Fruit fly (Drosophila melanogaster): ENCODE measurements around the gene to.
A peak's percentile ranks its signal among the peaks of the same experiment; 100 is the strongest.

The to gene

dm6 chr3R:25258628-25259240, 18.8 kb downstream of the to start, which contains the start of gene CG11857 (continued):
- TF ChIP-seq Mrtf (GFP tag; IDR thresholded peaks at IDR 0.05): peak; percentile 99
- TF ChIP-seq CG4282 (GFP tag; optimal IDR thresholded peaks at IDR 0.05): peak; percentile 96
- TF ChIP-seq CG4404 (GFP tag; IDR thresholded peaks at IDR 0.05): peak; percentile 100
- peak; percentile 96 for TF ChIP-seq Usf (GFP tag; optimal IDR thresholded peaks at IDR 0.05)
- TF ChIP-seq Sin3A (optimal IDR thresholded peaks at IDR 0.05): peak; percentile 47
- peak; percentile 84 for TF ChIP-seq kah (GFP tag; optimal IDR thresholded peaks at IDR 0.05)
- TF ChIP-seq kay (GFP tag; optimal IDR thresholded peaks at IDR 0.05): peak; percentile 98
- peak; percentile 70; the same call in 2 of the 3 replicates for TF ChIP-seq z (GFP tag; IDR thresholded peaks at IDR 0.05)
- peak; percentile 98 for TF ChIP-seq bab2 (GFP tag; optimal IDR thresholded peaks at IDR 0.05)
- peak; percentile 97 for TF ChIP-seq bcd (GFP tag; optimal IDR thresholded peaks at IDR 0.05)
- peak; percentile 99 for TF ChIP-seq nerfin-2 (GFP tag; IDR thresholded peaks at IDR 0.05; ENCODE audit: partially characterized antibody)
- peak; percentile 93 for TF ChIP-seq NK7.1 (GFP tag; optimal IDR thresholded peaks at IDR 0.05)
- TF ChIP-seq row (GFP tag; IDR thresholded peaks at IDR 0.05): peak; percentile 100
- TF ChIP-seq ci (GFP tag; IDR thresholded peaks at IDR 0.05): peak; percentile 99
- peak; percentile 98 for TF ChIP-seq CG9727 (GFP tag; optimal IDR thresholded peaks at IDR 0.05)
- TF ChIP-seq CG31388 (GFP tag; optimal IDR thresholded peaks at IDR 0.05): peak; percentile 97
- peak; percentile 91 for TF ChIP-seq MTF-1 (GFP tag; optimal IDR thresholded peaks at IDR 0.05; ENCODE audit: borderline replicate concordance)
- TF ChIP-seq Side (GFP tag; optimal IDR thresholded peaks at IDR 0.05): peak; percentile 95
- TF ChIP-seq CG12769 (tag; optimal IDR thresholded peaks at IDR 0.05): peak; percentile 98
- TF ChIP-seq grau (tag; optimal IDR thresholded peaks at IDR 0.05): peak; percentile 97
- TF ChIP-seq btn (GFP tag; optimal IDR thresholded peaks at IDR 0.05): peak; percentile 86
- TF ChIP-seq Dp (GFP tag; optimal IDR thresholded peaks at IDR 0.05): peak; percentile 65
- TF ChIP-seq wek (GFP tag; optimal IDR thresholded peaks at IDR 0.05): peak; percentile 79
- peak; percentile 93 for TF ChIP-seq CG11560 (tag; IDR thresholded peaks at IDR 0.05)
- TF ChIP-seq hth (optimal IDR thresholded peaks at IDR 0.05): no peak
- TF ChIP-seq CG9215 (GFP tag; IDR thresholded peaks at IDR 0.05): peak; percentile 99
- TF ChIP-seq chif (GFP tag; optimal IDR thresholded peaks at IDR 0.05): peak; percentile 97 to 98
- peak; percentile 98 for TF ChIP-seq CG6689 (GFP tag; IDR thresholded peaks at IDR 0.05)
- peak; percentile 98 for TF ChIP-seq maf-S (GFP tag; optimal IDR thresholded peaks at IDR 0.05)
- peak; percentile 99 for TF ChIP-seq vfl (GFP tag; optimal IDR thresholded peaks at IDR 0.05)
- TF ChIP-seq bowl (GFP tag; IDR thresholded peaks at IDR 0.05): peak; percentile 92
- TF ChIP-seq Optix (GFP tag; IDR thresholded peaks at IDR 0.05): peak; percentile 99
- peak; percentile 98 for TF ChIP-seq mld (GFP tag; IDR thresholded peaks at IDR 0.05; ENCODE audit: partially characterized antibody)
- TF ChIP-seq CG4617 (GFP tag; optimal IDR thresholded peaks at IDR 0.05; ENCODE audit: borderline replicate concordance): peak; percentile 99
- peak; percentile 96 for TF ChIP-seq Hmx (GFP tag; optimal IDR thresholded peaks at IDR 0.05)
- peak; percentile 89 for TF ChIP-seq ac (GFP tag; optimal IDR thresholded peaks at IDR 0.05)
- peak; percentile 99 for TF ChIP-seq CG6272 (GFP tag; IDR thresholded peaks at IDR 0.05)
- peak; percentile 94 for TF ChIP-seq CG11723 (GFP tag; optimal IDR thresholded peaks at IDR 0.05)
- TF ChIP-seq dpn (GFP tag; optimal IDR thresholded peaks at IDR 0.05): peak; percentile 98 to 99
- TF ChIP-seq eyg (GFP tag; optimal IDR thresholded peaks at IDR 0.05): peak; percentile 94
- TF ChIP-seq CG13894 (tag; optimal IDR thresholded peaks at IDR 0.05): peak; percentile 97
- TF ChIP-seq CG12942 (GFP tag; optimal IDR thresholded peaks at IDR 0.05): peak; percentile 98
- TF ChIP-seq CG11696 (GFP tag; IDR thresholded peaks at IDR 0.05): peak; percentile 89
- TF ChIP-seq Vsx1 (GFP tag; optimal IDR thresholded peaks at IDR 0.05): peak; percentile 88
- peak; percentile 99 for TF ChIP-seq CG12391 (tag; optimal IDR thresholded peaks at IDR 0.05)
- TF ChIP-seq ken (GFP tag; IDR thresholded peaks at IDR 0.05): peak; percentile 99
- peak; percentile 95 for TF ChIP-seq CG8388 (GFP tag; optimal IDR thresholded peaks at IDR 0.05)
- TF ChIP-seq CG12155 (GFP tag; optimal IDR thresholded peaks at IDR 0.05): peak; percentile 98
- peak; percentile 99 for TF ChIP-seq esg (GFP tag; conservative IDR thresholded peaks at IDR 0.05)

All from whole organism, embryonic.